Fruit fly (Drosophila melanogaster) whole organism: ENCODE measurements around the gene Cpr64Ad.
A peak's percentile ranks its signal among the peaks of the same experiment; 100 is the strongest.

Experiments
- CG8478 ChIP-seq: fragments of >200 bp; optimal IDR thresholded peaks from 2 replicates; lab custom pipeline; 2018; ENCODE audit warnings: inconsistent platforms
- Dll ChIP-seq: fragments of >200 bp; optimal IDR thresholded peaks from 2 replicates; lab custom pipeline; 2017
- EcR ChIP-seq, 2 experiments: fragments of >200 bp; optimal IDR thresholded peaks; 2 replicates each; lab custom pipeline; 2017; ENCODE audit warnings: missing biosample characterization in 2 of 2, missing genetic modification characterization in 2 of 2, missing genetic modification reagents in 2 of 2
- pan ChIP-seq: fragments of >200 bp; optimal IDR thresholded peaks from 2 replicates; lab custom pipeline; 2017
- psq ChIP-seq: fragments of >200 bp; optimal IDR thresholded peaks from 2 replicates; lab custom pipeline; 2017
- usp ChIP-seq: fragments of >200 bp; optimal IDR thresholded peaks from 2 replicates; lab custom pipeline; 2017; ENCODE audit warnings: missing biosample characterization, missing genetic modification characterization, mixed read lengths

Gene Cpr64Ad

DNA sequence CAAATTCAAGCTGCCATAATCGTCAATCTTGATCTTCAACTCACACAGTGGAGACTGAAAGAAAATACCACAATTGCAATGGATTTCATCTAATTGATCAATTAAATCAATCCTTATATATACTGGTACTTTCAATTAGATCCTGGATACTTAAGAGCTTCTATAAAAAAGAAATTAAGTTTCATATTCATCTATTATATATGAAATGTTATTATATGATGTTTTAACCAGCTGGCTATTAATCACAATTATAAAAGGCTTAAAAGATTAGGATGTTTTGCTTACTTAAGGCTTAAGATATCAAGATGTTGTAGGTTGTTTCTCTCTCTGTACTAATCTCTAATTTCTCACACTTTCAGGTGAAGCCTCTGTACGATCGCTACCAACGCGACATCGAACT is 10.3 kb upstream of the Cpr64Ad start:
- TF ChIP-seq CG8478 = no peak
- TF ChIP-seq EcR (GFP tag; optimal IDR thresholded peaks at IDR 0.05; lab: Kevin White, UChicago) = no peak
- TF ChIP-seq psq (lab: Kevin White, UChicago) = no peak
- TF ChIP-seq usp (GFP tag; lab: Kevin White, UChicago) = no peak
- TF ChIP-seq pan (lab: Kevin White, UChicago) = no peak
- TF ChIP-seq Dll (lab: Kevin White, UChicago) = no peak

DNA sequence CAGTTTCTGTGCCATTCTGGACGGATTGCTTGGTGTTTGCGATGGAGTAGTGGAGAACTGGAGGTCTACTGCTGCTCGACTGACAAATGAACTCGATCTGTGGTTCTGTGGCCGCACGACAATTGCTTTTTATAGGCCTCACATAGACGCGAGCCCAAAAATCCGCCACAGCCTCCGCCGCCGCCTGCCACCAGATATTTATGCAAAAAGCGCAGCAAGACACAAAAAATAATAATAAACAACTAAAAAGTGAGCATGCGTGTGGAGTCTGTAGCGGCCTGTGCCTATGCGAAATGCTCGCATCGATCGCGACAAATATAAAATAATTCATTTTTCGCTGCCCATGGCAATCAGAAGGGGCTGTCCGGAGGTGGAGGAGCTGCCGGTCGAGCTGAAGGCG is 6.1 kb upstream of the Cpr64Ad start, which contains the start of gene Cpr64Aa:
Gene Cpr64Aa (minus strand): TSS at position 101 of the 400 bp plus-strand sequence.
- TF ChIP-seq Dll (lab: Kevin White, UChicago) (no peak), pan (lab: Kevin White, UChicago) (no peak), usp (GFP tag; lab: Kevin White, UChicago) (no peak), psq (lab: Kevin White, UChicago) (no peak), EcR (GFP tag; optimal IDR thresholded peaks at IDR 0.05; lab: Kevin White, UChicago) (no peak), CG8478 (no peak)

DNA sequence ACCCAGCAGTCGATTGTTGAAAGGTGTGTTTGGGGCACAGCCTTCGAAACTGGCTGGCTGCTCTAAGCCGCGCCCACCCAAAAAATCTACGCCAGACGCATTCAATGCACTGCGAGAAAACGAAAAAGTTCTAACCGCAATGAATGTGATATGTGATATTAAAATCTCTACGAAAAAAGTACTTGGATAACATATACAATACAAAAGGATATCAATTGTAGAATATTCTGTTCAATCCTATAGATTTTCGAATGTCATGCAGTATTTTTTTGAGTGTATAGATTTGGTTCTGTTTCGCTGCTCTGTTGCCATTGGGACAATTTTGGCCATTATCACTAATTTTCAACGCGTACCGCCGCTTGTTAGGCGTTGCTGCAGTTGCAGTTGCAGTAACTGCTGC is 5.4 kb upstream of the Cpr64Ad start:
- no peak for TF ChIP-seq EcR (GFP tag; optimal IDR thresholded peaks at IDR 0.05; lab: Kevin White, UChicago)
- TF ChIP-seq pan (lab: Kevin White, UChicago) = no peak
- no peak for TF ChIP-seq CG8478
- TF ChIP-seq Dll (lab: Kevin White, UChicago) = no peak
- TF ChIP-seq psq (lab: Kevin White, UChicago) = no peak
- no peak for TF ChIP-seq usp (GFP tag; lab: Kevin White, UChicago)

DNA sequence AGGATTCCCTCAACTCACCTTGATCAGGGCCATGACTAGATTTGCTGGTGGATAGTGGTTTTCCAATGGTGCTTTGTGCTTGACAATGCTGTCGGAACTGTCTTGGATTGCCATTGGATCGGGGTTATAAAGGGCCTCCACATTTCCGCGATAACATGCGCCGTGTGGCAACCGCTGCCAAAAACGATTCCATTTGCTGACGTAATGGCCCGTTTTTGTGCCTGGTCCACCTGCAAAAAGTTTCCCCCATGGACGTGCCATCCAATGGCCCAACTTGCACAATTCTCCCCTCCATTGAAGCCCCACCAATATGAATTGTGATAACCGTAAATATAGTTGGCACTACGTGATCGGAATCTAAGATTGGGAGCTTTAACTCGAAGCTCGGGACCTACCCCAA is 3.7 kb upstream of the Cpr64Ad start, which contains the start of gene Cpr64Ab:
Gene Cpr64Ab (minus strand): TSS at position 101 of the 400 bp plus-strand sequence.
- no peak for TF ChIP-seq usp (GFP tag; lab: Kevin White, UChicago)

DNA sequence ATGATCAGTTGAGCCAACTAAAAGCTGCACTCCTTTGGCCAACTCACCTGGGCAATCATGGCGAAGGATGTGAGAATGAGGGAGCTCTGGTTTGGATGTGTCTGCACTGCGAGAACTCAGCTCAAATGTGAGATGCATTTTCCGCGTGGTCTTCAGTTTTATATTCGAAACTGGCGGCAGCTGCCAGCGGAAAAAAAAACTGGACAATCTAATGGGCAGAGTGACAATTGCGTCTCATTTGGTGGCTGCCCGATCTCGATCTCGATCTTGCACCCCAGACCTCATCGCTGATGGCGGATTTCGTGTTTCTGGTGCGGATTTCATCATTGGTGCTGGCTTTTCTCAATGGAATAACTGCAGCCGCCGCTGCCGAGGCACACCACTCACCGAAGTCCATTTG is 2.4 kb upstream of the Cpr64Ad start, which contains the start of gene Cpr64Ac:
Gene Cpr64Ac (minus strand): TSS at position 101 of the 400 bp plus-strand sequence.
- no peak for TF ChIP-seq EcR (GFP tag; optimal IDR thresholded peaks at IDR 0.05; lab: Kevin White, UChicago)
- TF ChIP-seq usp (GFP tag; lab: Kevin White, UChicago) = no peak
- TF ChIP-seq psq (lab: Kevin White, UChicago) = no peak
- TF ChIP-seq Dll (lab: Kevin White, UChicago) = no peak
- no peak for TF ChIP-seq CG8478
- no peak for TF ChIP-seq pan (lab: Kevin White, UChicago)

DNA sequence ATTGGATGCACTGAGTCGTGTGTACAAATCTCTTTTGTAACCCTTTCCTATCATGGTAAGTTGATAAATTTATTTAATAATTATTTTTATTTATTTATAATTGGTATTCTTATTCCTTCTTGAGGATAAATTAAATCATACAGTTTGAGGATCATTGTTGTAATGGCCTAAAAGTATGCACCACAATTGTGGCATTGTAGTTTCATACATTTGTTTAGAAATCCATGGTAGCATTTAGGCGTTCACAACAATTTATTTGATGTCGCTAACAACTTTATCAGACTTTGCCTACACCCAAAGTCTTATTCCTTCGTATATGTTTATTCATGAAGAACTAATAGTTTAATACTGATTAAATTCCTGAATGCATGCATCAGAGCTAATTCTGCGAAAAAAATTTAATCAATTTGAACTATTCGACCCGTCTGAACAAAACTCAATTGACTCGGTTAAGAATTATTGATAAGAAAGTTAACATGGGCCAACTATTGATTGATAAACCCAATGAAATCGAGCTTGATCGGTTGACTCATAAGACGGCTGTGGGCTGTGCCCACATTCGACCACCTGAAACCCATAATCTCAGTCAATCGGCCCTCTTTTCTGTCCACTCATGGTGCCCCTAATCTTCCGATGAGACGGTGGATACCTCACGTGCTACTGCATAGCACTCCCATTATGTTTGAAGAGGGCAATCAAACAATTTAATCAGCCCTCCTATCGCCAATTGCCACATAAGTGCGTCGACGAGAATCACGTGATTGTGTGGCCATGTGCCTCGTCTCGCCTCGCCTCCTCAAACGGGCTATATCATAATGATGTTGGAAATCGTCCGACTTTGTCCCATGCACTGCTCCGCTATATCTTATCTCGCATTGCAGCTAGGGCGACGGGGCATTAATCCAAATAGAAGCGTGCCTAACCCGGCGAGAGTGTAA is 4.4 kb downstream of the Cpr64Ad start:
- TF ChIP-seq CG8478 (no peak), usp (GFP tag; lab: Kevin White, UChicago) (no peak), Dll (lab: Kevin White, UChicago) (no peak), EcR (GFP tag; optimal IDR thresholded peaks at IDR 0.05; lab: Kevin White, UChicago) (no peak), pan (lab: Kevin White, UChicago) (no peak), psq (lab: Kevin White, UChicago) (no peak)

DNA sequence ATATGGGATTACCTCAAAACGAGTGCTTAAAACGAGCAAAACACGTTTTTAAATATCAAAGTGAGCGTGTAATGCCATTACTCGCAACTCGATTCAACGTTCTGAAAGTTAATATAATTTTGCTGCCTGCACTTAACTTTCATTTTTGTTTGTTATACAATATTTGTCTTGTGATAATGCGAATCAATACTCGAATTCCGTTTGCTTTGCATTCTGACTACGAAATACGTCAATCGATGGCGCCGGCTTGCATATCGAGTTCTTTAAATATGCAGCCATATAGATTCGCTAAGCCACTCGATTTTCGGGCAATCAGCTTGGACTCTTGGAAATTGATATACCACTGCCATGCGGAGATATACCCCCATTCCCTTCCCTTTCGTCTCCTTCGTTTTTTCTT is 5.5 kb downstream of the Cpr64Ad start:
- TF ChIP-seq psq (lab: Kevin White, UChicago) (no peak), CG8478 (no peak), usp (GFP tag; lab: Kevin White, UChicago) (no peak), pan (lab: Kevin White, UChicago) (no peak), EcR (GFP tag; optimal IDR thresholded peaks at IDR 0.05; lab: Kevin White, UChicago) (no peak), Dll (lab: Kevin White, UChicago) (no peak)

DNA sequence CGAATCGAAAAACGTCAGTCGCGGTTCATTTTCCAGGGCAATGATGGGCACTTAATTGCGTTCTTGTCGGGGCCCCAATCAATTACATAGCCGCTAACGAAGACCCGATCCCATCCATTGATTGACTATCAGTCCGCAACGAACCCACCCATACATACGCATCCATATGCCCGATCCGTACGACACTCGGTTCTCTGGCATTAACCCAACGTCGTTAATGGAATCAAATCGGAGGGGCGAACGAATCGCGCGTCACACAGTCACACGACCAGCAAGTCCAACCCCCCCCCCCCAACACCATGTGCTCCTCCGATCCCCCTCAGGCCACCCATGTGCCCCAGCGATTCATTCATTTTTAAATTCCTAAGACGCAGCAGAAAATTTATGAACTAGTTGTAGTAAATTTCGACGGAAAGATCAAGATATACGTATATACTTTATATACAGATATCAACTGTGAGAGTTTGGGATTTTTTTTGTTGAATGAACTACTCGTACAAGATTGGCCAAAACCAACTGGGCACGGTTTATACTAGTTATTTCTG is 6.1 kb downstream of the Cpr64Ad start:
- no peak for TF ChIP-seq EcR (GFP tag; optimal IDR thresholded peaks at IDR 0.05; lab: Kevin White, UChicago)

DNA sequence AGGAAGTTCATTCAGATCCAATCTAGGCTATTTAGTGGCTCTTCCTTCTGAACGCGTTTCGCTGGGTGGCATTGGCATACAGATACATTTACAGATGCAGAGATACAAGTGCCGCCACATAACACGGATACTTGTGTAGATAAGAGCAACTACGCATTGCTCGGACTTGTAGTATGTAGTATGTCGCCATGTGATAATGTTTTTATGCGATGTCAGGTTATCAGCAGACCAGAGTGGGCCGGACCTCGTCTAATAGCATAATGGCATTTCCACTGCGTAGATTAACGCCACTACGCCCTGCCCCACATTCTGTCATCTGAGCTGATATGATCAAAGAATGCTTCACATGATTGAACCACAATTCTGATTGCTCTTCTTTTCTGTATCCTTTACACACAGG is 6.6 kb downstream of the Cpr64Ad start:
- no peak for TF ChIP-seq CG8478
- no peak for TF ChIP-seq psq (lab: Kevin White, UChicago)
- TF ChIP-seq EcR (GFP tag; optimal IDR thresholded peaks at IDR 0.05; lab: Kevin White, UChicago) = no peak
- no peak for TF ChIP-seq usp (GFP tag; lab: Kevin White, UChicago)
- no peak for TF ChIP-seq Dll (lab: Kevin White, UChicago)
- no peak for TF ChIP-seq pan (lab: Kevin White, UChicago)

DNA sequence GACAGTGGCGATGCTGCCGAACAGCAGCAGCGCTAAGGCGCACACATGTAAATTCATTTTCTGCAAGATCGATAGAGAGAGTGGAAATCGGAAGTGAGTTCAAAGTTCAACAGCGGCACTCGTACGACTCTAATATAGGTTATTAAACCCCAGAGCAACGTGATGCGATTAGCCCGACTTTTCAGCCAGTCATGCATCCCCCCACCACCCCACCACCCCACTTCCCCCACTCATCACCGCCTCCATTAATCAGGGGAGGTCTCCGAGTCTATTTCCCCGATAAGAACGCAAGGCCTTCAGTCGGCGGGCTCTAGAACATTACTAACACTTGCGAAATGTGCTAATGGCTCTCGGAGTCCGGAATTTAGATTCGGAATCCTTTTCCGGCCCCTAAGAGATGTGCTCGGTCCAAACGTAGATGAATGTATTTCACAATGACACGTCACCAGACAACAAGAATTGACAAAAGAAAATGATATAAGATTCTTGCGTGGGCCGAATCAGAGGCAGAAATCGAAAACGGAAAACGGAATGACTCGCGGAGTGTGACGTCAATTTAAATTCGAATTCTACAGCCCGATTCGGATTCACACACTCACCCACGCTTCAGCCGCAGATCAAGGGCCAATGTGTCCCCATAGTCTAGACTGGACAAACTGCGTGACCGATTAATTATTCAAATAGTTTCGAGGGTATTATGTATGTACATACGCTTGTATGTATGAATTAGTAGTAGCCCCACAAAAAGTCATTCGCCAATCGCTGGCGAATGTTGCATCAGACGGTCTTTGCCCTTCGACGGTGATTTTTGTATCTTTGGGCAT is 10.7 kb downstream of the Cpr64Ad start:
- TF ChIP-seq Dll (lab: Kevin White, UChicago) = no peak

DNA sequence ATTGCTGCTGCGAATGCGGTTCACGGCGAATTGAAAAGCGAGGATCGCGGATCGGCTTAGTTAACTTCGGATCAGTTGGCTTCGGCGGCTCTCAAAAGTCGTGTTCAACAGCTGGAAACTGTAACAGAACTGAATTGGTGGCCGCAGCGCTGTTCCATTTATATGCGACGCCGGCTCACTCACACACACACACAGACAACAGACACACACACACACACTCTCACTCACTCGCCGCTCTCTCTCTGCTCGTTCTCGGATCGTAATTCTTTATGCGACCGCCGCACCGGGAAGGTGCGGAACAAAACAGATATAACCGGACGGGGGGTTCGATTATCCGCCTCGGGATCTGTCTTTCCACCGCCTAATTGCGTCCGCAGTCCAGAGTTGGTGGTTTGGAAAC is 12.0 kb downstream of the Cpr64Ad start, which contains the start of gene CG46460:
Gene CG46460 (minus strand): TSS at position 139 of the 400 bp plus-strand sequence.
- peak; percentile 70 for TF ChIP-seq Dll (lab: Kevin White, UChicago)
- peak; percentile 15 for TF ChIP-seq CG8478
- no peak for TF ChIP-seq psq (lab: Kevin White, UChicago)
- TF ChIP-seq pan (lab: Kevin White, UChicago) = no peak
